Worm (Caenorhabditis elegans) whole organism, mixed stage, embryonic: ENCODE results near the gene srw-123.

Experiments used
- M03D4.4 ChIP-seq: sonication (generic microtip); optimal IDR thresholded peaks from 2 replicates; lab custom pipeline; 2017; ENCODE audit warnings: mild to moderate bottlenecking, missing genetic modification characterization, missing compliant biosample characterization
- blmp-1 ChIP-seq: fragments of 150-350 bp; optimal IDR thresholded peaks from 2 replicates; lab custom pipeline; 2014; ENCODE audit warnings: missing biosample characterization, missing genetic modification characterization
- ceh-39 ChIP-seq: fragments of 150-350 bp; optimal IDR thresholded peaks from 2 replicates; lab custom pipeline; 2014; ENCODE audit warnings: missing biosample characterization, missing genetic modification characterization
- ceh-43 ChIP-seq: fragments of 200-800 bp; sonication (Bioruptor generic); optimal IDR thresholded peaks from 2 replicates; lab custom pipeline; 2018; ENCODE audit warnings: mild to moderate bottlenecking, missing genetic modification characterization, moderate library complexity, missing compliant biosample characterization
- ceh-83 ChIP-seq: fragments of 200-800 bp; sonication (Bioruptor generic); optimal IDR thresholded peaks from 2 replicates; lab custom pipeline; 2018; ENCODE audit warnings: mild to moderate bottlenecking, missing genetic modification characterization, missing compliant biosample characterization
- ces-1 ChIP-seq: fragments of 150-350 bp; optimal IDR thresholded peaks from 2 replicates; lab custom pipeline; 2014; ENCODE audit warnings: missing biosample characterization, missing genetic modification reagents, missing genetic modification characterization
- cnd-1 ChIP-seq: fragments of 200-800 bp; sonication (Bioruptor generic); optimal IDR thresholded peaks from 2 replicates; lab custom pipeline; 2018; ENCODE audit warnings: mild to moderate bottlenecking, missing genetic modification characterization, missing compliant biosample characterization
- drap-1 ChIP-seq: fragments of 200-800 bp; sonication (Bioruptor generic); optimal IDR thresholded peaks from 3 replicates; lab custom pipeline; 2018; ENCODE audit warnings: mild to moderate bottlenecking, missing genetic modification characterization, missing compliant biosample characterization
- elt-1 ChIP-seq: sonication (generic microtip); optimal IDR thresholded peaks from 2 replicates; lab custom pipeline; 2017; ENCODE audit warnings: missing genetic modification characterization, mild to moderate bottlenecking, missing compliant biosample characterization, antibody characterized with exemption, moderate library complexity, borderline replicate concordance; ENCODE audit not compliant: insufficient read depth
- elt-3 ChIP-seq: fragments of 150-350 bp; optimal IDR thresholded peaks from 2 replicates; lab custom pipeline; 2014; ENCODE audit warnings: missing biosample characterization, missing genetic modification characterization
- flh-1 ChIP-seq: fragments of 200-800 bp; sonication (Bioruptor generic); optimal IDR thresholded peaks from 2 replicates; lab custom pipeline; 2018; ENCODE audit warnings: mild to moderate bottlenecking, missing genetic modification characterization, moderate library complexity, missing compliant biosample characterization
- ham-2 ChIP-seq: fragments of 200-800 bp; sonication (Bioruptor generic); optimal IDR thresholded peaks from 2 replicates; lab custom pipeline; 2018; ENCODE audit warnings: mild to moderate bottlenecking, missing genetic modification characterization, missing compliant biosample characterization
- hlh-1 ChIP-seq: fragments of 150-350 bp; optimal IDR thresholded peaks from 2 replicates; lab custom pipeline; 2014; ENCODE audit warnings: missing biosample characterization, missing genetic modification reagents, missing genetic modification characterization
- lin-13 ChIP-seq: fragments of 150-350 bp; optimal IDR thresholded peaks from 2 replicates; lab custom pipeline; 2014; ENCODE audit warnings: missing biosample characterization, missing genetic modification characterization
- lin-32 ChIP-seq: fragments of 200-800 bp; sonication (Bioruptor generic); optimal IDR thresholded peaks from 2 replicates; lab custom pipeline; 2018; ENCODE audit warnings: mild to moderate bottlenecking, missing genetic modification characterization, missing compliant biosample characterization
- lsy-2 ChIP-seq: fragments of 150-350 bp; optimal IDR thresholded peaks from 2 replicates; lab custom pipeline; 2014; ENCODE audit warnings: missing biosample characterization, missing genetic modification characterization
- mab-5 ChIP-seq: fragments of 150-350 bp; optimal IDR thresholded peaks from 2 replicates; lab custom pipeline; 2014; ENCODE audit warnings: missing biosample characterization, missing genetic modification characterization
- mep-1 ChIP-seq: fragments of 150-350 bp; optimal IDR thresholded peaks from 2 replicates; lab custom pipeline; 2017; ENCODE audit warnings: missing biosample characterization, missing genetic modification reagents, missing genetic modification characterization, inconsistent platforms
- mls-2 ChIP-seq: sonication (generic microtip); optimal IDR thresholded peaks from 2 replicates; lab custom pipeline; 2016; ENCODE audit warnings: mild to moderate bottlenecking, missing genetic modification characterization, moderate library complexity, missing compliant biosample characterization
- nhr-2 ChIP-seq: fragments of 150-350 bp; optimal IDR thresholded peaks from 2 replicates; lab custom pipeline; 2014; ENCODE audit warnings: missing biosample characterization, missing genetic modification characterization
- nhr-237 ChIP-seq: fragments of 150-350 bp; optimal IDR thresholded peaks from 2 replicates; lab custom pipeline; 2014; ENCODE audit warnings: missing biosample characterization, missing genetic modification characterization
- nhr-28 ChIP-seq: fragments of 150-350 bp; optimal IDR thresholded peaks from 2 replicates; lab custom pipeline; 2014; ENCODE audit warnings: missing biosample characterization, missing genetic modification characterization
- nhr-76 ChIP-seq: sonication (generic microtip); optimal IDR thresholded peaks from 2 replicates; lab custom pipeline; 2017; ENCODE audit warnings: missing biosample characterization, missing genetic modification characterization
- pha-4 ChIP-seq: fragments of 150-350 bp; optimal IDR thresholded peaks from 2 replicates; lab custom pipeline; 2018; ENCODE audit warnings: missing biosample characterization, missing genetic modification reagents, missing genetic modification characterization
- sem-2 ChIP-seq: fragments of 200-800 bp; sonication (Bioruptor generic); optimal IDR thresholded peaks from 2 replicates; lab custom pipeline; 2018; ENCODE audit warnings: mild to moderate bottlenecking, missing genetic modification characterization, missing compliant biosample characterization
- snpc-4 ChIP-seq: fragments of 150-350 bp; optimal IDR thresholded peaks from 2 replicates; lab custom pipeline; 2014; ENCODE audit warnings: missing biosample characterization, missing genetic modification characterization
- sptf-1 ChIP-seq: sonication (generic microtip); optimal IDR thresholded peaks from 2 replicates; lab custom pipeline; 2017; ENCODE audit warnings: mild to moderate bottlenecking, missing genetic modification characterization, moderate library complexity, missing compliant biosample characterization
- tbx-8 ChIP-seq: fragments of 200-800 bp; sonication (Bioruptor generic); optimal IDR thresholded peaks from 2 replicates; lab custom pipeline; 2018; ENCODE audit warnings: mild to moderate bottlenecking, missing genetic modification characterization, moderate library complexity, missing compliant biosample characterization
- unc-120 ChIP-seq: sonication (generic microtip); optimal IDR thresholded peaks from 2 replicates; lab custom pipeline; 2017; ENCODE audit warnings: missing genetic modification characterization, missing compliant biosample characterization; ENCODE audit not compliant: poor library complexity, severe bottlenecking
- unc-39 ChIP-seq: fragments of 150-350 bp; optimal IDR thresholded peaks from 2 replicates; lab custom pipeline; 2014; ENCODE audit warnings: missing biosample characterization, missing genetic modification characterization
- unc-62 ChIP-seq: fragments of 150-350 bp; optimal IDR thresholded peaks from 2 replicates; lab custom pipeline; 2014; ENCODE audit warnings: missing biosample characterization, missing genetic modification reagents, missing genetic modification characterization
- zip-8 ChIP-seq: fragments of 150-350 bp; optimal IDR thresholded peaks from 2 replicates; lab custom pipeline; 2014; ENCODE audit warnings: missing biosample characterization, missing genetic modification characterization
- ztf-11 ChIP-seq: fragments of 150-350 bp; optimal IDR thresholded peaks from 2 replicates; lab custom pipeline; 2014; ENCODE audit warnings: missing biosample characterization, missing genetic modification characterization

Gene srw-123

DNA sequence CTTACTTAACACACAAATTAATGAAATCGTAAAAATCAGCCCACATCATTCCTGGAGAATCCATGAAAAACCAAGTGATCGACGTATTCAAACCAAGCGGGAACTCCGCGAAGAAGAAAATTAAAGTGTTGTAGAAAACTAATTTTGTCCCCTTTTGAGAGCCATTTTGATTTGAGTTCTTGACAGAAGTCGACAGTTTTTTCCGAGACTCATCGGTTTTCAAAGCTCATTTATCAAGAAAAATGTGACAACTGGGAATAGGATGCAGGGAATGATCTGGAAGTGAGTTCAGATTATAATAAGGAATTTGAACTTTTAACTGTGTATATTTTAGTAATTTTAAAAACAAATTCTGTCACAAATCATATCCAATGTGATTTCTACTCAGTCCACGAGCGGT is 36.2 kb upstream of the srw-123 start, which contains the start of gene srw-135:
srw-135 (minus strand) TSS at position 101 of the 400 bp plus-strand sequence.
- no peak for TF ChIP-seq nhr-76 (tag; lab: Kevin White, UChicago)
- no peak for TF ChIP-seq pha-4 (tag; lab: Kevin White, UChicago)
- no peak for TF ChIP-seq sptf-1 (tag; lab: Kevin White, UChicago)
- no peak for TF ChIP-seq mls-2
- no peak for TF ChIP-seq unc-39 (tag; lab: Kevin White, UChicago)
- TF ChIP-seq ztf-11 (tag; lab: Kevin White, UChicago): no peak
- no peak for TF ChIP-seq blmp-1 (tag; lab: Kevin White, UChicago)
- TF ChIP-seq unc-120: no peak
- no peak for TF ChIP-seq elt-3
- no peak for TF ChIP-seq ceh-39 (tag; lab: Kevin White, UChicago)
- TF ChIP-seq flh-1 (GFP tag; lab: Kevin White, UChicago): no peak
- no peak for TF ChIP-seq sem-2
- TF ChIP-seq M03D4.4 (tag; lab: Kevin White, UChicago): no peak
- TF ChIP-seq nhr-28 (tag; lab: Kevin White, UChicago): no peak
- TF ChIP-seq hlh-1 (tag; lab: Kevin White, UChicago): no peak
- TF ChIP-seq nhr-2 (tag; lab: Kevin White, UChicago): no peak
- TF ChIP-seq unc-62 (GFP tag; lab: Kevin White, UChicago): no peak
- TF ChIP-seq ceh-83: no peak
- no peak for TF ChIP-seq zip-8

DNA sequence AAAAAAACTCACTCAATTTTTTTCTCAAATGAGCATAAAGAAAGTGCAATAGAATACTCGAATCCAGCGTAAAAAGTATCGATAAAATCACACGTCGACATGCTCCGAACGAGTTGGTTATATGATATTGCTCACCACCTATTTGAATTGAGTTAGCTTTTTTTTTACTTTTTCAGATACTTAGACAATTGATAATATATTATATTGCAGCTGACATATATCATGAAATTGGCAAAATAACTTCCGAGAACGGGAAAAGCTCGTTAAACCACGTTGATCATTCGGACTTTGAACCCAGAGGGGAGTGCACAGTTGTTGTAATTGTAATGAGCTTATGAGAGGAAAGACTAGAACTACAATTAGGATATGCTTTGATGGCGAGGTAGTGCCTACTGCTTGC is 35.3 kb upstream of the srw-123 start, which contains the start of gene srw-136:
srw-136 (minus strand) TSS at position 101 of the 400 bp plus-strand sequence.
- TF ChIP-seq elt-1 (tag; lab: Kevin White, UChicago) (no peak), ztf-11 (tag; lab: Kevin White, UChicago) (no peak), ces-1 (GFP tag; lab: Kevin White, UChicago) (no peak), unc-120 (no peak), sem-2 (no peak), blmp-1 (tag; lab: Kevin White, UChicago) (no peak), ceh-83 (no peak), lsy-2 (tag; lab: Kevin White, UChicago) (no peak), cnd-1 (tag; lab: Kevin White, UChicago) (no peak), snpc-4 (tag; lab: Kevin White, UChicago) (no peak), ham-2 (GFP tag; lab: Kevin White, UChicago) (no peak), M03D4.4 (tag; lab: Kevin White, UChicago) (no peak), lin-32 (GFP tag; lab: Kevin White, UChicago) (no peak), lin-13 (tag; lab: Kevin White, UChicago) (no peak), unc-39 (tag; lab: Kevin White, UChicago) (no peak), nhr-2 (tag; lab: Kevin White, UChicago) (no peak)

DNA sequence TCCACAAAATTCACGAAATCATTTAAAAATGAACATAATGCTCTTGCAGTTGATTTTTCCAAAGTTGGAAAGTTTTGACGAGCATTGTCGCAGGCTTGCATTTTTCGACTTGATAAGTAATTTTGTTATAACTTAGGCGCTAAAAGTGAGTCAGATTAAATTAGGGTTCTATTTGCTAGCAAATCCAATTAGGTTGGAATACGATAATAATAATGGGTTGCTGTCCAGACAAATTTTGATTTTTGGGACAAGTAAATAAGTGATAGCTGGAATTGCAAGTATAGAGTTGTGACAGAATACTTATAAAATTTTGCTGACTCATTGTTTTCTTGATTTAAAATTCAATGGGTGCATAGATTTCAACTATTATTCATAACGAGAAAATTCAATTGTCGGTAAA is 30.8 kb upstream of the srw-123 start, which contains the start of gene srw-112:
srw-112 (minus strand) TSS at position 101 of the 400 bp plus-strand sequence.
- TF ChIP-seq unc-120: no peak
- TF ChIP-seq lsy-2 (tag; lab: Kevin White, UChicago): no peak
- TF ChIP-seq blmp-1 (tag; lab: Kevin White, UChicago): no peak
- TF ChIP-seq nhr-237: no peak
- TF ChIP-seq drap-1 (GFP tag; lab: Kevin White, UChicago): no peak
- TF ChIP-seq nhr-28 (tag; lab: Kevin White, UChicago): no peak
- no peak for TF ChIP-seq ceh-43 (GFP tag; lab: Kevin White, UChicago)
- TF ChIP-seq cnd-1 (tag; lab: Kevin White, UChicago): no peak
- TF ChIP-seq flh-1 (GFP tag; lab: Kevin White, UChicago): no peak
- TF ChIP-seq M03D4.4 (tag; lab: Kevin White, UChicago): no peak
- TF ChIP-seq mab-5 (tag; lab: Kevin White, UChicago): no peak

DNA sequence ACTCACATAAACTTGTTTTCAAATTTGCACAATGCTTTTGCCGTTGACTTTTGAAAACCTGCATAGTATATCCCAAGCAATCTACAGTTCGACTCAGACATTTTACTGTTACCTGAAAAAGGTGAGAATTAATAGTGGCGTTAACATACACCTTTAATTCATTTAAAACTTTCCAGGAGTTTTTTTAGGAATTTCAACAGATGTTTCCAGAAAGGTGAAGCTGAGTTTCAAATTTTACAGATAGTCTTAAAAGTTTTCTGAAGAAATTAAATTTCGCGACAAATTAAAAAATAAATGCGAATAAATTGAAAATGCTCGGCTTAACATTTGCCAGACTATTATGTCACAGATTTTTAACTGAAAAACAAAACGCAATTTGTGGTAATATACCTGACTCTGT is 24.6 kb upstream of the srw-123 start, which contains the start of gene srw-119:
srw-119 (minus strand) TSS at position 101 of the 400 bp plus-strand sequence.
- no peak for TF ChIP-seq M03D4.4 (tag; lab: Kevin White, UChicago)
- TF ChIP-seq pha-4 (tag; lab: Kevin White, UChicago): no peak
- TF ChIP-seq elt-3: no peak
- no peak for TF ChIP-seq ham-2 (GFP tag; lab: Kevin White, UChicago)
- no peak for TF ChIP-seq mab-5 (tag; lab: Kevin White, UChicago)
- TF ChIP-seq snpc-4 (tag; lab: Kevin White, UChicago): no peak
- no peak for TF ChIP-seq lsy-2 (tag; lab: Kevin White, UChicago)
- no peak for TF ChIP-seq lin-13 (tag; lab: Kevin White, UChicago)
- TF ChIP-seq ztf-11 (tag; lab: Kevin White, UChicago): no peak
- no peak for TF ChIP-seq sem-2
- TF ChIP-seq ces-1 (GFP tag; lab: Kevin White, UChicago): no peak
- TF ChIP-seq mep-1: no peak
- TF ChIP-seq ceh-83: no peak
- no peak for TF ChIP-seq tbx-8
- TF ChIP-seq, all 35 proteins: peak for 0
